Fruit fly (Drosophila melanogaster): ENCODE results near the gene CG14275.

The CG14275 gene

DNA sequence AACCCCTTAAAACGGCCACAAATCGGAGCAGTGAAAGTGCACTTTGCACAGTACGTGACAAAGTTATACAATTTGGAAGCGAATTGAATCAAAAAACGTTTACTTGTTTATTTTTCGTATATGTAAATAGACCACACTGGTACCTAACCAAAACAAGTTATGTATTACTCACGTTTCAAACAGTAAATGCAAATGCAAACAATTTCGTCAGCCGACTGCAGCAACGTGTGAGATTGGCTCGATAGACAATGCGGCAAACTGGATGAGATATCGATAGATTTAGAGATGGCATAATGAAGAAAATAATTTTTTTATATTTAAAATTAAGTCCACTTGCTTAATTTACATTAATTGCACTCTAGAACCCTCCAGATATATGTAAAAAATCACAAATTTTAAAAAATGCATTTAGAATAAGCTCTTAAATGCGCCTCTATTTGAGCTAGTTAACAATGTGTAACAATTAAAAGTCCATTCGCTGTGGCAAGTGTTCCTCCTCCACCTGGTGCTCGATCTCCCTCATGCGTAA, 54.3 kb downstream of the CG14275 start, which contains the start of gene AlaRS (continued):
- TF ChIP-seq CG10366 (GFP tag; IDR thresholded peaks at IDR 0.05): no peak
- peak; percentile 13 for TF ChIP-seq CG3995 (GFP tag; optimal IDR thresholded peaks at IDR 0.05)
- TF ChIP-seq CG31441 (GFP tag; IDR thresholded peaks at IDR 0.05): peak; percentile 49; the same call in 1 of the 2 replicates
- TF ChIP-seq onecut (GFP tag; IDR thresholded peaks at IDR 0.05): peak; percentile 10; the same call in 1 of the 2 replicates
- TF ChIP-seq CG6254 (GFP tag; optimal IDR thresholded peaks at IDR 0.05): peak; percentile 40
- peak; percentile 18 for TF ChIP-seq Six4 (GFP tag; optimal IDR thresholded peaks at IDR 0.05)
- no peak for TF ChIP-seq gt (GFP tag; IDR thresholded peaks at IDR 0.05)
- no peak for TF ChIP-seq al (GFP tag; IDR thresholded peaks at IDR 0.05)
- TF ChIP-seq unpg (GFP tag; optimal IDR thresholded peaks at IDR 0.05): peak; percentile 41
- peak; percentile 57; the same call in 1 of the 2 replicates for TF ChIP-seq bbx (GFP tag; IDR thresholded peaks at IDR 0.05; ENCODE audit: partially characterized antibody)
- no peak for TF ChIP-seq slp2 (GFP tag; optimal IDR thresholded peaks at IDR 0.05)
- no peak for TF ChIP-seq CG9215 (GFP tag; IDR thresholded peaks at IDR 0.05)
- TF ChIP-seq CG9876 (GFP tag; optimal IDR thresholded peaks at IDR 0.05): no peak
- no peak for TF ChIP-seq tup (GFP tag; optimal IDR thresholded peaks at IDR 0.05)
- TF ChIP-seq CG30431 (GFP tag; optimal IDR thresholded peaks at IDR 0.05): no peak
- peak; percentile 50 for TF ChIP-seq CG13296 (GFP tag; optimal IDR thresholded peaks at IDR 0.05)
- peak; percentile 53; the same call in 1 of the 2 replicates for TF ChIP-seq E2f2 (GFP tag; IDR thresholded peaks at IDR 0.05)
- no peak for TF ChIP-seq Optix (GFP tag; IDR thresholded peaks at IDR 0.05)
- TF ChIP-seq Hey (tag; optimal IDR thresholded peaks at IDR 0.05): no peak
- TF ChIP-seq sc (optimal IDR thresholded peaks at IDR 0.05): no peak
- TF ChIP-seq sc (GFP tag; optimal IDR thresholded peaks at IDR 0.05): no peak
- TF ChIP-seq NfI (GFP tag; optimal IDR thresholded peaks at IDR 0.05): peak; percentile 4
- peak; percentile 72 for TF ChIP-seq MBD-R2 (GFP tag; IDR thresholded peaks at IDR 0.05)
- TF ChIP-seq bowl (GFP tag; IDR thresholded peaks at IDR 0.05): no peak
- TF ChIP-seq NC2β (GFP tag; optimal IDR thresholded peaks at IDR 0.05): no peak
- TF ChIP-seq CG8089 (GFP tag; optimal IDR thresholded peaks at IDR 0.05): no peak
- TF ChIP-seq Jarid2 (GFP tag; optimal IDR thresholded peaks at IDR 0.05): no peak
- TF ChIP-seq CkIIα-i1 (GFP tag; IDR thresholded peaks at IDR 0.05): no peak
- TF ChIP-seq Lpt (GFP tag; optimal IDR thresholded peaks at IDR 0.05): no peak
- peak; percentile 60; the same call in 1 of the 2 replicates for TF ChIP-seq Xrp1 (GFP tag; IDR thresholded peaks at IDR 0.05)
- TF ChIP-seq dimm (GFP tag; IDR thresholded peaks at IDR 0.05): no peak
- TF ChIP-seq CG2875 (GFP tag; optimal IDR thresholded peaks at IDR 0.05): peak; percentile 2
- peak; percentile 40 for TF ChIP-seq Nf-YC (tag; optimal IDR thresholded peaks at IDR 0.05)
- TF ChIP-seq CG11696 (GFP tag; IDR thresholded peaks at IDR 0.05): no peak
- TF ChIP-seq CG4424 (GFP tag; optimal IDR thresholded peaks at IDR 0.05): peak; percentile 22
- no peak for TF ChIP-seq CG18011 (GFP tag; optimal IDR thresholded peaks at IDR 0.05)
- TF ChIP-seq CG6654 (GFP tag; optimal IDR thresholded peaks at IDR 0.05): no peak
- TF ChIP-seq Neu2 (GFP tag; optimal IDR thresholded peaks at IDR 0.05; ENCODE audit: borderline replicate concordance): no peak
- no peak for TF ChIP-seq CG8944 (GFP tag; optimal IDR thresholded peaks at IDR 0.05)
- no peak for TF ChIP-seq CG11695 (GFP tag; IDR thresholded peaks at IDR 0.05)
- TF ChIP-seq D19A (tag; optimal IDR thresholded peaks at IDR 0.05): peak; percentile 19
- TF ChIP-seq pfk (GFP tag; optimal IDR thresholded peaks at IDR 0.05): no peak
- TF ChIP-seq CG5245 (GFP tag; optimal IDR thresholded peaks at IDR 0.05): no peak
- peak; percentile 28 for TF ChIP-seq CG1603 (tag; optimal IDR thresholded peaks at IDR 0.05)
- peak; percentile 8 for TF ChIP-seq CG9727 (GFP tag; optimal IDR thresholded peaks at IDR 0.05)
- TF ChIP-seq CG12942 (GFP tag; optimal IDR thresholded peaks at IDR 0.05): peak; percentile 4
- no peak for TF ChIP-seq usp (GFP tag; optimal IDR thresholded peaks at IDR 0.05)
- no peak for TF ChIP-seq pita (GFP tag; optimal IDR thresholded peaks at IDR 0.05)
- peak; percentile 5 for TF ChIP-seq exex (tag; optimal IDR thresholded peaks at IDR 0.05)
- TF ChIP-seq CG31224 (GFP tag; IDR thresholded peaks at IDR 0.05): no peak
- TF ChIP-seq ab (GFP tag; optimal IDR thresholded peaks at IDR 0.05): no peak
- TF ChIP-seq CG12219 (GFP tag; optimal IDR thresholded peaks at IDR 0.05): peak; percentile 3

All from whole organism, embryonic.